Fruit fly (Drosophila melanogaster) whole organism, adult: ENCODE measurements around the gene Pif1.

Experiments
- CG1620 ChIP-seq: fragments of 200-800 bp; sonication (Bioruptor generic); optimal IDR thresholded peaks from 2 replicates; lab custom pipeline; 2016; ENCODE audit warnings: missing biosample characterization, missing genetic modification characterization
- Hr96 ChIP-seq: fragments of 200-800 bp; sonication (Bioruptor generic); optimal IDR thresholded peaks from 2 replicates; lab custom pipeline; 2016; ENCODE audit warnings: missing biosample characterization, missing genetic modification characterization
- Mnt ChIP-seq: fragments of 200-800 bp; sonication (Bioruptor generic); optimal IDR thresholded peaks from 2 replicates; lab custom pipeline; 2016; ENCODE audit warnings: missing biosample characterization, mild to moderate bottlenecking, missing genetic modification characterization
- bab1 ChIP-seq: fragments of 200-800 bp; sonication (Bioruptor generic); optimal IDR thresholded peaks from 3 replicates; lab custom pipeline; 2019; ENCODE audit warnings: missing biosample characterization, mild to moderate bottlenecking, missing genetic modification characterization, moderate library complexity

DNA sequence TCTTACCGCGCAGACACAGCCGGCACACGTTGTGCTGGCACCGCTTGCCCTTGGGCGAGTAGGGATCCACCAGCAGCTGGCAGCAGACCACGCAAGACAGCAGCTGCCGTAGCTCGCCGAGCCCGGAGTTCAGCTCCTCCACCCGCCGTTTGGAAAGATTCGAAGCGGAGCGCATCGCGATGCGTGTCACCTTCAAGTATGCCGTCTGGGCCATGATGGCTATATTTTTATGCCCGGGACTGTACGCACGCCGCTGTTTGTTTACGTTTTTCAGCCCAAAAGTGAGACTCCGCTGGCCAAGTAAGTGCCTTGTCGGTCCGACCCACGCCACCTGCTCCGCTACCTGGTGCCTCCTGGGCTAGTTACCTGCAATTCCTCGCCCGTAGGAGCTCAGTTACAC lies 4.4 kb downstream of the Pif1 start:
- TF ChIP-seq Mnt (GFP tag; lab: Kevin White, UChicago) (no peak), Hr96 (GFP tag; lab: Kevin White, UChicago) (no peak), CG1620 (no peak), bab1 (GFP tag; lab: Kevin White, UChicago) (no peak)
